Fruit fly (Drosophila melanogaster) Kc167 (cell line): ENCODE results near the gene CG15528.

Source experiments
- Myc ChIP-seq: fragments of >200 bp; optimal IDR thresholded peaks from 2 replicates; lab custom pipeline; 2017; ENCODE audit warnings: missing external identifiers
- Sin3A ChIP-seq: fragments of >200 bp; optimal IDR thresholded peaks from 2 replicates; lab custom pipeline; 2018; ENCODE audit warnings: missing external identifiers
- h ChIP-seq: fragments of >200 bp; optimal IDR thresholded peaks from 3 replicates; lab custom pipeline; 2018; ENCODE audit warnings: missing external identifiers
- insv ChIP-seq: fragments of >200 bp; optimal IDR thresholded peaks from 3 replicates; lab custom pipeline; 2018; ENCODE audit warnings: missing external identifiers
- psq ChIP-seq: fragments of >200 bp; optimal IDR thresholded peaks from 2 replicates; lab custom pipeline; 2017; ENCODE audit warnings: missing external identifiers

dm6 chr3R:30092700-30093044, 40.8 kb upstream of the CG15528 start:
- no peak for TF ChIP-seq psq (lab: Kevin White, UChicago)
- TF ChIP-seq Myc, result no peak
- no peak for TF ChIP-seq h (lab: Kevin White, UChicago)
- no peak for TF ChIP-seq Sin3A (lab: Kevin White, UChicago)
- no peak for TF ChIP-seq insv (lab: Kevin White, UChicago)
